Worm (Caenorhabditis elegans): ENCODE measurements around the gene R08E5.4.
A peak's percentile ranks its signal among the peaks of the same experiment; 100 is the strongest.

The R08E5.4 gene

DNA sequence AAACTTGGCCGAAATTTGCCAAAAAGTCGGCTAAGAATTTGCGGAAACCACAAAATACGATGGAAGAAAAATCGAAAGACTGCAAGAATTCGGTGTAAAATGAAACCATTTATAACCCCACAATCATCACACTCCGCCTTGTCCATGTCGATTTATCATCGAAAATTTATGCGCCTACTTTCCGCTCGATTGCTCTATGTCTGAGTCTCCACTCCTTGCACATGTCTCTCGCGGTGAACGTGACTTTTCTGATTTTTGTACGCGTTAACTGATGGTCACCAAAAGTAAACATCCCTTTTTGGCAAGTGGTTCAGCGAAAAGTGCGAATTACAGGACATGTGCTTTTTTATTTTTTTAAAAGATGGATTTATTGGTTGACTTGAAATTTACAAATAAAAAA is 8.6 kb downstream of the R08E5.4 start (continued):
- TF ChIP-seq alr-1 (tag; optimal IDR thresholded peaks at IDR 0.05; ENCODE audit: borderline replicate concordance) (no peak), nhr-28 (tag; optimal IDR thresholded peaks at IDR 0.05) (no peak), lin-35 (GFP tag; optimal IDR thresholded peaks at IDR 0.05) (peak in 1 of 2 experiments; percentile 37), hlh-17 (GFP tag; optimal IDR thresholded peaks at IDR 0.05; ENCODE audit: borderline replicate concordance) (no peak), elt-2 (tag; optimal IDR thresholded peaks at IDR 0.05) (peak; percentile 61), snu-23 (GFP tag; optimal IDR thresholded peaks at IDR 0.05) (peak; percentile 32)

DNA sequence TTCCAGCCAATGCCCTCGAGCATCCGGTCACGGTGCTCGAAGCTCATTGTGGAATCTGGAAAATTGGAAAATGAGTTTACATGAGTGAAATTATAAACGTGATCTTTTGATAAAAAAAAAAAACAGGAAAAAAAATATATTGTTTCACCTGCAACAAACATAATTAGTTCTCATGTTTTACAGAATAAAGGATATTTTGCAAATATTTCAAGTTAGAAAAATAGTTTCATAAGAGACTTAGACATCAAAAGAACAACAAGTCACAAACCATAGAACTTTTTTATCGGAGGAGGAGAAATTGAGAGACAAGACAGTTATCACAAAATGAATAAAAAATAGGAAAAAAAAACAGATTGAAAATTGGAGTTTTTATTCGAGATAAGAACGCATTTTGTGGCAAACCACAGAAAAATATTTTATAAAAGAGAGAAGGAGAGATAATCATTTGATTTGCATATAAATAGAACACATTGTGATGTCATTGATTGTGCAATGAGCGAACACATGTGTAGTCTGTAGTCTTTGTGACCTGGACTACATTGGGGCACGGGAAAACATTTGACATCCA is 15.9 kb downstream of the R08E5.4 start, which contains the start of gene R08F11.1:
Gene R08F11.1, minus strand, starts transcription at position 51 of the 568 bp plus-strand sequence.
- no peak for TF ChIP-seq lin-39 (tag; optimal IDR thresholded peaks at IDR 0.05)
- TF ChIP-seq unc-30 (tag; optimal IDR thresholded peaks at IDR 0.05), result no peak
- peak; percentile 62 for TF ChIP-seq elt-2 (tag; optimal IDR thresholded peaks at IDR 0.05)

DNA sequence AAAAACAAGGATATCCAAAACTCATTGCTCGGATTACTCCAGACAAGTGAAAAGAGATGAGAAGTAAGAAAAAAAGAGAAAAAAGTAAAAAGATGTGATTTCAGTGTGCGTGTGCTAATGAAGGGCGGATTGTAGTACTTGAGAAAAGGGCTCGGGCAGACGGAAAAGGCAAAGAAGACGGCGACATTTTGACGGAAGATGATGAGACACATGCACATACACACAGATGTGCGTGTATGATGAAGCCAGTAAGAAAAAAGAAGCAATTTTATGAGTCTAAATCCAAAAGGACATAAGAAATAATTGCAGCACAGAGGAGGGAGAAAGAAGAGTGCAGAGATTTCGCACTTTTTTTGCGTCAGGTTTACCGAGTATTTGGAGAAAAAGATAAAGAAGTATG is 20.2 kb downstream of the R08E5.4 start:
- TF ChIP-seq egl-13 (tag; optimal IDR thresholded peaks at IDR 0.05) (no peak), ceh-90 (tag; optimal IDR thresholded peaks at IDR 0.05) (no peak), nhr-90 (tag; optimal IDR thresholded peaks at IDR 0.05; ENCODE audit: poor library complexity) (no peak), nhr-84 (tag; optimal IDR thresholded peaks at IDR 0.05) (no peak), pax-3 (tag; optimal IDR thresholded peaks at IDR 0.05) (peak; percentile 1), alr-1 (tag; optimal IDR thresholded peaks at IDR 0.05; ENCODE audit: borderline replicate concordance) (no peak), lin-14 (GFP tag; optimal IDR thresholded peaks at IDR 0.05) (peak; percentile 56), fkh-10 (GFP tag; optimal IDR thresholded peaks at IDR 0.05) (peak; percentile 79), ztf-4 (tag; optimal IDR thresholded peaks at IDR 0.05) (no peak), C34B4.2 (tag; optimal IDR thresholded peaks at IDR 0.05) (no peak), fkh-8 (tag; optimal IDR thresholded peaks at IDR 0.05) (peak; percentile 32), swsn-7 (tag; optimal IDR thresholded peaks at IDR 0.05) (no peak), irx-1 (tag; optimal IDR thresholded peaks at IDR 0.05) (no peak), zag-1 (tag; optimal IDR thresholded peaks at IDR 0.05) (no peak), nhr-19 (GFP tag; conservative IDR thresholded peaks at IDR 0.05) (no peak), mef-2 (tag; optimal IDR thresholded peaks at IDR 0.05) (no peak), lin-13 (GFP tag; optimal IDR thresholded peaks at IDR 0.05) (no peak), nhr-12 (tag; optimal IDR thresholded peaks at IDR 0.05) (no peak), efl-1 (optimal IDR thresholded peaks at IDR 0.05) (no peak), efl-1 (GFP tag; optimal IDR thresholded peaks at IDR 0.05 in 1 of 2) (peak in 1 of 2 experiments; percentile 64), aha-1 (tag; optimal IDR thresholded peaks at IDR 0.05) (no peak), elt-2 (tag; optimal IDR thresholded peaks at IDR 0.05) (no peak), nhr-85 (tag) (no peak), fos-1 (tag; optimal IDR thresholded peaks at IDR 0.05) (no peak), unc-30 (tag; optimal IDR thresholded peaks at IDR 0.05) (no peak), F16B12.6 (tag; optimal IDR thresholded peaks at IDR 0.05) (no peak), zip-4 (GFP tag; optimal IDR thresholded peaks at IDR 0.05) (no peak), tlp-1 (tag; optimal IDR thresholded peaks at IDR 0.05) (no peak), mep-1 (tag; optimal IDR thresholded peaks at IDR 0.05) (no peak)

DNA sequence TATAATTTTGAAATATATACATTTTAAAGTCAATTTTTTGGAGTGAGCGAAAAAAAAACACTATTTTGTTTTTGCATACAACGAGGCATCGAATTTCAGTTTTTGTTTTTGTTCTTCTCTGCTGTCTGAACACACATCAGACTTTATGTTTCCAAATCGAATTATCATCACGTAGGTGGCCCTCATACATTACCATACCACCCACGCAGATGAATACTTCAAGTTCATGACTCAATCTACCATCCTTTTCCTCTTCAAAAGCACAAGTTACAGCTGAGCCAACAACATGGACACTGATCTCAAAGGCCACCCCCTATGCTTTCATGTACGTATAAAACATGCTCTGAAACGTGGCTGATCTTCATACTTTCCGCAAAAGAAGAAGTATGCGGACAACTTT is 21.4 kb downstream of the R08E5.4 start, which contains the start of gene R08F11.7:
Gene R08F11.7, plus strand, starts transcription at position 301 of the 400 bp plus-strand sequence.
- TF ChIP-seq xbp-1 (tag; optimal IDR thresholded peaks at IDR 0.05), result no peak
- TF ChIP-seq elt-2 (tag; optimal IDR thresholded peaks at IDR 0.05), result no peak
- TF ChIP-seq elt-3 (tag; optimal IDR thresholded peaks at IDR 0.05), result no peak
- no peak for TF ChIP-seq ceh-63 (GFP tag; optimal IDR thresholded peaks at IDR 0.05)
- TF ChIP-seq jun-1 (tag; optimal IDR thresholded peaks at IDR 0.05), result no peak
- no peak for TF ChIP-seq ceh-8 (GFP tag; optimal IDR thresholded peaks at IDR 0.05)
- TF ChIP-seq nhr-77 (tag; optimal IDR thresholded peaks at IDR 0.05), result no peak
- no peak for TF ChIP-seq unc-62 (GFP tag; optimal IDR thresholded peaks at IDR 0.05)
- no peak for TF ChIP-seq tlp-1 (tag; optimal IDR thresholded peaks at IDR 0.05)
- no peak for TF ChIP-seq mef-2 (tag; optimal IDR thresholded peaks at IDR 0.05)
- TF ChIP-seq hlh-17 (GFP tag; optimal IDR thresholded peaks at IDR 0.05; ENCODE audit: borderline replicate concordance), result no peak
- no peak for TF ChIP-seq efl-1 (optimal IDR thresholded peaks at IDR 0.05)
- no peak for TF ChIP-seq efl-1 (GFP tag; optimal IDR thresholded peaks at IDR 0.05 in 1 of 2)
- TF ChIP-seq nhr-90 (tag; optimal IDR thresholded peaks at IDR 0.05; ENCODE audit: poor library complexity), result no peak
- TF ChIP-seq isw-1 (GFP tag; IDR thresholded peaks at IDR 0.05), result no peak
- TF ChIP-seq ceh-88 (GFP tag; IDR thresholded peaks at IDR 0.05), result no peak
- TF ChIP-seq fos-1 (tag; optimal IDR thresholded peaks at IDR 0.05), result no peak
- TF ChIP-seq pax-3 (tag; optimal IDR thresholded peaks at IDR 0.05), result no peak
